Worm (Caenorhabditis elegans) whole organism, L1 larva: ENCODE measurements around the gene sri-60.

ENCODE experiments used
- C04F5.9 ChIP-seq: sonication (generic microtip); optimal IDR thresholded peaks from 2 replicates; lab custom pipeline; 2016; ENCODE audit warnings: missing genetic modification characterization, missing compliant biosample characterization
- C34B4.2 ChIP-seq: sonication (generic microtip); optimal IDR thresholded peaks from 2 replicates; lab custom pipeline; 2017; ENCODE audit warnings: mild to moderate bottlenecking, missing genetic modification characterization, missing compliant biosample characterization
- F16B12.6 ChIP-seq: fragments of 150-350 bp; optimal IDR thresholded peaks from 2 replicates; lab custom pipeline; 2014; ENCODE audit warnings: missing biosample characterization, missing genetic modification characterization
- Y116A8C.19 ChIP-seq: sonication (generic microtip); optimal IDR thresholded peaks from 2 replicates; lab custom pipeline; 2016; ENCODE audit warnings: missing compliant biosample characterization, missing genetic modification characterization, borderline replicate concordance
- alr-1 ChIP-seq: fragments of 200-800 bp; sonication (Bioruptor generic); optimal IDR thresholded peaks from 2 replicates; lab custom pipeline; 2018; ENCODE audit warnings: borderline replicate concordance, mild to moderate bottlenecking, missing genetic modification characterization, missing compliant biosample characterization
- blmp-1 ChIP-seq: fragments of 150-350 bp; optimal IDR thresholded peaks from 2 replicates; lab custom pipeline; 2014; ENCODE audit warnings: missing biosample characterization, missing genetic modification characterization
- ceh-8 ChIP-seq: fragments of 200-800 bp; sonication (Bioruptor generic); optimal IDR thresholded peaks from 2 replicates; lab custom pipeline; 2018; ENCODE audit warnings: mild to moderate bottlenecking, missing genetic modification characterization, moderate library complexity, missing compliant biosample characterization
- ceh-88 ChIP-seq: fragments of 200-800 bp; sonication (Bioruptor generic); IDR thresholded peaks from 2 replicates; pipeline ENCODE4 v1.3.6; 2022; ENCODE audit warnings: missing genetic modification characterization, missing compliant biosample characterization
- ces-1 ChIP-seq: fragments of 150-350 bp; optimal IDR thresholded peaks from 2 replicates; lab custom pipeline; 2014; ENCODE audit warnings: missing biosample characterization, missing genetic modification reagents, missing genetic modification characterization
- efl-1 ChIP-seq, 4 experiments: fragments of 150-350 bp; optimal IDR thresholded peaks in 3 of 4; peaks in 1 of 4; 1 replicate in 1 of 4; 2 replicates in 3 of 4; lab custom pipeline; 2014; ENCODE audit warnings: missing biosample characterization in 2 of 4, missing genetic modification characterization in 2 of 4, missing genetic modification reagents in 2 of 4
- egl-13 ChIP-seq: sonication (generic microtip); optimal IDR thresholded peaks from 2 replicates; lab custom pipeline; 2016; ENCODE audit warnings: missing genotype, missing genetic modification reagents, missing genetic modification characterization, missing compliant biosample characterization
- egl-27 ChIP-seq, 2 experiments: fragments of 150-350 bp in 1 of 2; sonication (generic microtip); optimal IDR thresholded peaks; 3 replicates each; lab custom pipeline; 2017 to 2018; ENCODE audit warnings: missing biosample characterization in 2 of 2, missing genetic modification characterization in 2 of 2, missing genetic modification reagents in 2 of 2
- elt-2 ChIP-seq: sonication (generic microtip); optimal IDR thresholded peaks from 2 replicates; lab custom pipeline; 2016; ENCODE audit warnings: missing genetic modification characterization, mild to moderate bottlenecking, inconsistent platforms, missing compliant biosample characterization, missing genetic modification reagents
- ets-5 ChIP-seq: fragments of 200-800 bp; sonication (Bioruptor generic); IDR thresholded peaks from 2 replicates; pipeline ENCODE4 v1.3.6; 2022; ENCODE audit warnings: missing genetic modification characterization, missing compliant biosample characterization
- fkh-10 ChIP-seq: sonication (generic microtip); optimal IDR thresholded peaks from 2 replicates; lab custom pipeline; 2017; ENCODE audit warnings: missing biosample characterization, missing genetic modification reagents, missing genetic modification characterization
- fkh-4 ChIP-seq: sonication (generic microtip); optimal IDR thresholded peaks from 2 replicates; lab custom pipeline; 2016; ENCODE audit warnings: missing compliant biosample characterization, missing genetic modification characterization, borderline replicate concordance
- fos-1 ChIP-seq: fragments of 150-350 bp; optimal IDR thresholded peaks from 2 replicates; lab custom pipeline; 2014; ENCODE audit warnings: missing biosample characterization, missing genetic modification characterization
- grh-1 ChIP-seq: fragments of 200-800 bp; sonication (Bioruptor generic); IDR thresholded peaks from 2 replicates; pipeline ENCODE4 v1.3.6; 2022; ENCODE audit warnings: missing genetic modification reagents, missing genetic modification characterization, missing compliant biosample characterization
- hlh-4 ChIP-seq: sonication (generic microtip); optimal IDR thresholded peaks from 2 replicates; lab custom pipeline; 2016; ENCODE audit warnings: mild to moderate bottlenecking, missing genetic modification characterization, missing compliant biosample characterization
- lin-13 ChIP-seq: fragments of 150-350 bp; optimal IDR thresholded peaks from 2 replicates; lab custom pipeline; 2014; ENCODE audit warnings: missing biosample characterization, missing genetic modification reagents, missing genetic modification characterization
- lin-39 ChIP-seq: fragments of 150-350 bp; optimal IDR thresholded peaks from 2 replicates; lab custom pipeline; 2014; ENCODE audit warnings: missing biosample characterization, missing genetic modification reagents, missing genetic modification characterization
- lir-3 ChIP-seq: sonication (generic microtip); optimal IDR thresholded peaks from 2 replicates; lab custom pipeline; 2016; ENCODE audit warnings: mild to moderate bottlenecking, missing genetic modification characterization, moderate library complexity, missing compliant biosample characterization; ENCODE audit not compliant: poor library complexity
- mab-9 ChIP-seq: fragments of 200-800 bp; sonication (Bioruptor generic); IDR thresholded peaks from 2 replicates; pipeline ENCODE4 v1.3.6; 2022; ENCODE audit warnings: missing genetic modification reagents, missing genetic modification characterization, missing compliant biosample characterization
- mef-2 ChIP-seq: fragments of 150-350 bp; optimal IDR thresholded peaks from 2 replicates; lab custom pipeline; 2014; ENCODE audit warnings: missing biosample characterization, missing genetic modification characterization
- nhr-11 ChIP-seq: fragments of 150-350 bp; optimal IDR thresholded peaks from 2 replicates; lab custom pipeline; 2014; ENCODE audit warnings: missing biosample characterization, missing genetic modification characterization
- nhr-20 ChIP-seq: sonication (generic microtip); optimal IDR thresholded peaks from 2 replicates; lab custom pipeline; 2016; ENCODE audit warnings: mild to moderate bottlenecking, missing genetic modification characterization, missing compliant biosample characterization
- nhr-47 ChIP-seq: sonication (generic microtip); optimal IDR thresholded peaks from 2 replicates; lab custom pipeline; 2016; ENCODE audit warnings: mild to moderate bottlenecking, missing genetic modification characterization, moderate library complexity, missing compliant biosample characterization
- nhr-71 ChIP-seq: sonication (generic microtip); optimal IDR thresholded peaks from 2 replicates; lab custom pipeline; 2016; ENCODE audit warnings: mild to moderate bottlenecking, missing genetic modification characterization, moderate library complexity, missing compliant biosample characterization
- nhr-90 ChIP-seq: sonication (generic microtip); optimal IDR thresholded peaks from 2 replicates; lab custom pipeline; 2016; ENCODE audit warnings: mild to moderate bottlenecking, missing genetic modification characterization, missing compliant biosample characterization; ENCODE audit not compliant: poor library complexity
- pag-3 ChIP-seq: sonication (generic microtip); optimal IDR thresholded peaks from 2 replicates; lab custom pipeline; 2017; ENCODE audit warnings: missing genetic modification characterization, mild to moderate bottlenecking, missing compliant biosample characterization, antibody characterized with exemption, borderline replicate concordance; ENCODE audit not compliant: insufficient read depth
- pax-3 ChIP-seq: fragments of 200-800 bp; sonication (Bioruptor generic); optimal IDR thresholded peaks from 2 replicates; lab custom pipeline; 2018; ENCODE audit warnings: mild to moderate bottlenecking, missing genetic modification characterization, moderate library complexity, missing compliant biosample characterization
- pqm-1 ChIP-seq: sonication (generic microtip); optimal IDR thresholded peaks from 3 replicates; lab custom pipeline; 2017; ENCODE audit warnings: missing biosample characterization, missing genetic modification characterization
- rnt-1 ChIP-seq: sonication (generic microtip); optimal IDR thresholded peaks from 2 replicates; lab custom pipeline; 2016; ENCODE audit warnings: mild to moderate bottlenecking, missing genetic modification characterization, moderate library complexity, missing compliant biosample characterization
- snpc-4 ChIP-seq: fragments of 150-350 bp; optimal IDR thresholded peaks from 2 replicates; lab custom pipeline; 2014; ENCODE audit warnings: missing biosample characterization, missing genetic modification characterization
- snu-23 ChIP-seq: sonication (generic microtip); optimal IDR thresholded peaks from 2 replicates; lab custom pipeline; 2016; ENCODE audit warnings: missing genetic modification characterization, missing compliant biosample characterization
- tbx-2 ChIP-seq: sonication (generic microtip); optimal IDR thresholded peaks from 2 replicates; lab custom pipeline; 2016; ENCODE audit warnings: missing genetic modification characterization, missing compliant biosample characterization
- tlp-1 ChIP-seq: fragments of 150-350 bp; optimal IDR thresholded peaks from 2 replicates; lab custom pipeline; 2014; ENCODE audit warnings: missing biosample characterization, missing genetic modification characterization
- unc-30 ChIP-seq: sonication (generic microtip); optimal IDR thresholded peaks from 2 replicates; lab custom pipeline; 2017; ENCODE audit warnings: missing biosample characterization, missing genetic modification characterization
- unc-86 ChIP-seq: sonication (generic microtip); optimal IDR thresholded peaks from 2 replicates; lab custom pipeline; 2016; ENCODE audit warnings: missing genetic modification characterization, missing compliant biosample characterization
- vab-15 ChIP-seq: sonication (generic microtip); optimal IDR thresholded peaks from 2 replicates; lab custom pipeline; 2017; ENCODE audit warnings: missing genotype, mild to moderate bottlenecking, missing genetic modification characterization, missing compliant biosample characterization
- zag-1 ChIP-seq: fragments of 150-350 bp; optimal IDR thresholded peaks from 2 replicates; lab custom pipeline; 2014; ENCODE audit warnings: missing biosample characterization, missing genetic modification characterization
- zip-4 ChIP-seq: fragments of 200-800 bp; sonication (Bioruptor generic); optimal IDR thresholded peaks from 2 replicates; lab custom pipeline; 2018; ENCODE audit warnings: mild to moderate bottlenecking, missing genetic modification characterization, moderate library complexity, missing compliant biosample characterization
- ztf-4 ChIP-seq: fragments of 150-350 bp; optimal IDR thresholded peaks from 2 replicates; lab custom pipeline; 2014; ENCODE audit warnings: missing biosample characterization, missing genetic modification characterization

sri-60 gene

DNA sequence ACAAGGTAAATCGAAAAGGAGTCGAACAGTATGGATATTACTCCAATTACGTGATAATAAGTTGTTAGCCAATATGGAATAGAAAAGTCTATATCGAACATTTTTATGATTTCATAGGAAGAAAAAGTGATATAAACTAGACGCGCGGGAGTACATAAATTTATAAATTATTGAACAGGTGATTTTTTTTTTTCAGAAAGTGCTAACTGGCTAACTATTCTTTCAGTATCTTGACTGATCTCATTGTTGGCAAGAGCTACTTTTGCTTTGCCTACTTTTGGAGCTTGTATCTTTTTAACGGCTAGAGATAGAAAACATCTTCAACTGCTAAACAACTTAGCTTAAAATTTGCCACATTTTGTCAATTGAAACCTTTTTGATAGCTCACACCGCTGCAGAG, at the start of gene sri-60:
sri-60 (minus strand) TSS at position 101 of the 400 bp plus-strand sequence.
- TF ChIP-seq pag-3 (tag; lab: Kevin White, UChicago) (no peak), C04F5.9 (no peak), snu-23 (GFP tag; lab: Kevin White, UChicago) (no peak), egl-13 (tag; lab: Kevin White, UChicago) (no peak), alr-1 (tag; lab: Kevin White, UChicago) (no peak), nhr-11 (no peak), nhr-47 (tag; lab: Kevin White, UChicago) (no peak), efl-1 (optimal IDR thresholded peaks at IDR 0.05; lab: Kevin White, UChicago) (no peak), efl-1 (GFP tag; optimal IDR thresholded peaks at IDR 0.05 in 1 of 2; lab: Kevin White, UChicago) (no peak), pax-3 (tag; lab: Kevin White, UChicago) (no peak), ceh-88 (GFP tag; lab: Robert Waterston, UW) (no peak), blmp-1 (no peak), hlh-4 (tag; lab: Kevin White, UChicago) (no peak)

DNA sequence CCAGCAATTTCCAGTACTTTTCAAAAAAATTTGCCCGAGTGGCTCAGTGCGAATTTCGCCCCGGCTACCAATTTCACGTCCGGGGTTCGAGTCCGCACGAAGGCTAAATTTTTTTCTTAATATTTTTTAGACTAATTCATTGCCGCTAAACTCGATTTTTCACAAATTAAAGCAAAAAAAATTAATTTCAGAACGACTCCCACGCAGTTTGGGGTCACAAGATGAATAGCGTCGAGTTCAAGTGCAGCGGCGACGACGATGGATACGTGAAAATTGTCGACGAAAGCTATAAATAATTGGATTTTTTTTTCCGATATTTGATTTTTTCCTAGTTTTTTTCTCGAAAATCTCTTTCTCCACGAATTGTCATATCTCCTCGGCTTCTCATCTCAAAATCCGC, 48.6 kb upstream of the sri-60 start:
- TF ChIP-seq tbx-2 (tag; lab: Kevin White, UChicago) = no peak
- no peak for TF ChIP-seq ets-5
- TF ChIP-seq lin-39 (tag; lab: Kevin White, UChicago) = no peak
- no peak for TF ChIP-seq C04F5.9
- no peak for TF ChIP-seq mef-2 (tag; lab: Kevin White, UChicago)
- no peak for TF ChIP-seq lin-13 (GFP tag; lab: Kevin White, UChicago)
- no peak for TF ChIP-seq fos-1
- no peak for TF ChIP-seq egl-27 (tag; optimal IDR thresholded peaks at IDR 0.05; lab: Kevin White, UChicago)
- TF ChIP-seq unc-30 (tag; lab: Kevin White, UChicago) = no peak
- no peak for TF ChIP-seq Y116A8C.19

DNA sequence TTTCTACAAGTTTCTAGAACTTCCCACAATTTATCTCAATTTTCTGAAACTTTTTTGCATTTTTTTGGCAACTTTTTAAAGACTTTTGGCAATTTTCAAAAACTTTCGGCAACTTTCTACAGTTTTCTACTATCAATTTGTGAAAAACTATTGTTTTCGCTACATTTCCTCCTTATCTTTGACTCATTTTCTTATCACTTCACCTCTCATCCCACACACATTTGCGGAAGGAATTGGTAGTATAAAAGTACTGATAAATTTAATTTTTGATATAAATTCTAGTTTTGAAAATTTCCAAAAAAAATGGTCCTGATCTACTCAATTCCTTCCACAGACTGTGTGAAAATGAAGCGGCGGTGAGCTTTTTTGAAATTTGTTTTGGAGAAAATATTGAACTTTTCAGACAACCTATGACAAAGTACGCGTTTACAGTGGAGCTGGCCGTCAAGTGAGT, 47.0 kb upstream of the sri-60 start, which contains the start of gene F29A7.4:
F29A7.4 (plus strand) TSS at position 404 of the 454 bp plus-strand sequence.
- TF ChIP-seq elt-2 (tag; lab: Kevin White, UChicago) (peak; percentile 72), vab-15 (tag; lab: Kevin White, UChicago) (no peak)

DNA sequence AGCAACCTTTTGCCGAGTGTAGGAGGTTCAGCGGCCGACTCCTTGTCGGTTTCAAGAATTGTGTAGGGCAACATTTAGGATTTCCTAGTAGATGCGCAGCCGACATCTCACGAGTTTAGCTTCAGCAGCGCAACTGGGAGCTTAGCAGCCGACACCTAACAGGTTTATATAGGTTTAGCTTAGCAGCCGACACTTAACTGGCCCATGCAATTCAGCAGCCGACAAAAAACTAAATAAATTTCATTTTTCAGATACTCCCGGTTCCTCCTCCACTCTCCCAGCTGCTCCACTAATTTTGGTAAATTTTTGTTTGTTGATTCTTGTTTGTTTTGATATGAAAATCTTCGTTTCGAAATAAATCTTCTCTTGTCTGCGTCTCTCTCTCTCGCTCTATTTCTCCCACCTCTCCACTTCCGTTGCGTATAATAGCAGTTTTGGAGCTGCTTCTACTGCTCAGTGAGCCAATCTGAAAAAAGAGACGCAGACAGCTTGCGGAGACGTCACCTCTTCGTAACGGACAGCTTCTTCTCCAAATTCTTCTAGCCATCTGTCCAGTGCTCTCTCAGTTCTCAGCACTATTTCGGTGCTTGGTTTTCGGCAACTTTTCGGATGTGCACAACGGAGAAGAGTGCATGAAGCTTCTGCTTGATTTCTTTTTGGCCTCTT, 45.4 kb upstream of the sri-60 start:
- no peak for TF ChIP-seq zip-4 (GFP tag; lab: Kevin White, UChicago)
- no peak for TF ChIP-seq ets-5
- TF ChIP-seq nhr-11 = no peak
- no peak for TF ChIP-seq nhr-20
- TF ChIP-seq nhr-90 (tag; lab: Kevin White, UChicago) = no peak
- peak; percentile 88 for TF ChIP-seq fkh-10
- TF ChIP-seq lir-3 (tag; lab: Kevin White, UChicago) = no peak
- TF ChIP-seq efl-1 (optimal IDR thresholded peaks at IDR 0.05; lab: Kevin White, UChicago) = peak; percentile 54 to 64
- peak in 1 of 2 experiments; percentile 18 for TF ChIP-seq efl-1 (GFP tag; optimal IDR thresholded peaks at IDR 0.05 in 1 of 2; lab: Kevin White, UChicago)
- TF ChIP-seq ztf-4 = no peak
- no peak for TF ChIP-seq tlp-1 (tag; lab: Kevin White, UChicago)
- TF ChIP-seq pax-3 (tag; lab: Kevin White, UChicago) = no peak
- no peak for TF ChIP-seq rnt-1 (tag; lab: Kevin White, UChicago)
- TF ChIP-seq ces-1 (GFP tag; lab: Kevin White, UChicago) = no peak
- TF ChIP-seq mab-9 = 0 out of 2 replicates have a peak, but pooled peaks have one; percentile 29
- TF ChIP-seq nhr-71 (tag; lab: Kevin White, UChicago) = peak; percentile 76
- TF ChIP-seq snu-23 (GFP tag; lab: Kevin White, UChicago) = peak; percentile 55
- TF ChIP-seq fos-1 = peak; percentile 54
- TF ChIP-seq C04F5.9 = no peak
- no peak for TF ChIP-seq alr-1 (tag; lab: Kevin White, UChicago)
- TF ChIP-seq snpc-4 (tag; lab: Kevin White, UChicago) = peak; percentile 66
- peak; percentile 67 for TF ChIP-seq unc-86 (tag; lab: Kevin White, UChicago)
- TF ChIP-seq grh-1 (GFP tag; lab: Robert Waterston, UW) = no peak
- peak; percentile 4 for TF ChIP-seq lin-13 (GFP tag; lab: Kevin White, UChicago)
- TF ChIP-seq C34B4.2 (tag; lab: Kevin White, UChicago) = no peak
- TF ChIP-seq F16B12.6 (tag; lab: Kevin White, UChicago) = no peak
- peak; percentile 3 for TF ChIP-seq ceh-8 (GFP tag; lab: Kevin White, UChicago)
- no peak for TF ChIP-seq pqm-1 (tag; lab: Kevin White, UChicago)
- peak; percentile 57 for TF ChIP-seq zag-1 (tag; lab: Kevin White, UChicago)
- TF ChIP-seq fkh-4 (tag; lab: Kevin White, UChicago) = no peak
